Worm (Caenorhabditis elegans) whole organism, L4 larva: ENCODE results near the gene pqn-73.
A peak's percentile ranks its signal among the peaks of the same experiment; 100 is the strongest.

Experiments used
- F10B5.3 ChIP-seq: sonication (generic microtip); optimal IDR thresholded peaks from 2 replicates; lab custom pipeline; 2016; ENCODE audit warnings: mild to moderate bottlenecking, missing genetic modification characterization, missing compliant biosample characterization
- F26F4.8 ChIP-seq: fragments of 200-800 bp; sonication (Bioruptor generic); conservative IDR thresholded peaks from 2 replicates; pipeline ENCODE4 v1.3.6; 2022; ENCODE audit warnings: missing genetic modification characterization, missing compliant biosample characterization
- F37D6.2 ChIP-seq: sonication (generic microtip); optimal IDR thresholded peaks from 2 replicates; lab custom pipeline; 2016; ENCODE audit warnings: mild to moderate bottlenecking, missing genetic modification characterization, missing compliant biosample characterization
- T26A8.4 ChIP-seq: fragments of 200-800 bp; sonication (Bioruptor generic); IDR thresholded peaks from 2 replicates; pipeline ENCODE4 v1.3.6; 2022; ENCODE audit warnings: missing genetic modification characterization, missing compliant biosample characterization
- Y75B8A.6 ChIP-seq: fragments of 200-800 bp; sonication (Bioruptor generic); IDR thresholded peaks from 2 replicates; pipeline ENCODE4 v1.3.6; 2022; ENCODE audit warnings: missing genetic modification reagents, missing genetic modification characterization, missing compliant biosample characterization
- ZK546.5 ChIP-seq, 2 experiments: sonication (generic microtip); optimal IDR thresholded peaks; 2 replicates each; lab custom pipeline; 2017; ENCODE audit warnings: missing biosample characterization in 2 of 2, missing genetic modification characterization in 2 of 2
- aha-1 ChIP-seq: fragments of 150-350 bp; peaks from one replicate; lab custom pipeline; 2014; ENCODE audit warnings: missing biosample characterization, missing genetic modification characterization
- aly-2 ChIP-seq: sonication (generic microtip); optimal IDR thresholded peaks from 2 replicates; lab custom pipeline; 2018; ENCODE audit warnings: missing biosample characterization, missing genetic modification characterization
- arid-1 ChIP-seq: fragments of 200-800 bp; sonication (Bioruptor generic); conservative IDR thresholded peaks from 2 replicates; pipeline ENCODE4 v1.3.6; 2022; ENCODE audit warnings: missing genetic modification reagents, missing genetic modification characterization, missing compliant biosample characterization
- attf-4 ChIP-seq: sonication (generic microtip); optimal IDR thresholded peaks from 3 replicates; lab custom pipeline; 2017; ENCODE audit warnings: missing biosample characterization, missing genetic modification characterization
- ceh-44 ChIP-seq: fragments of 200-800 bp; sonication (Bioruptor generic); IDR thresholded peaks from 2 replicates; pipeline ENCODE4 v1.3.6; 2022; ENCODE audit warnings: missing genetic modification reagents, missing genetic modification characterization, missing compliant biosample characterization
- ctbp-1 ChIP-seq: fragments of 200-800 bp; sonication (Bioruptor generic); IDR thresholded peaks from 2 replicates; pipeline ENCODE4 v1.3.6; 2022; ENCODE audit warnings: missing genetic modification reagents, missing genetic modification characterization, missing compliant biosample characterization
- daf-19 ChIP-seq: fragments of 200-800 bp; sonication (Bioruptor generic); conservative IDR thresholded peaks from 2 replicates; pipeline ENCODE4 v1.3.6; 2022; ENCODE audit warnings: missing genetic modification characterization, missing compliant biosample characterization
- dmd-6 ChIP-seq: fragments of 200-800 bp; sonication (Bioruptor generic); IDR thresholded peaks from 2 replicates; pipeline ENCODE4 v1.3.6; 2022; ENCODE audit warnings: missing genetic modification reagents, missing genetic modification characterization, missing compliant biosample characterization
- dpl-1 ChIP-seq: fragments of 150-350 bp; optimal IDR thresholded peaks from 2 replicates; lab custom pipeline; 2014; ENCODE audit warnings: missing biosample characterization, missing genetic modification reagents, missing genetic modification characterization
- dve-1 ChIP-seq: sonication (generic microtip); optimal IDR thresholded peaks from 2 replicates; lab custom pipeline; 2017; ENCODE audit warnings: antibody characterized with exemption, mild to moderate bottlenecking, missing genetic modification characterization, missing compliant biosample characterization; ENCODE audit not compliant: insufficient read depth
- egl-43 ChIP-seq: fragments of 200-800 bp; sonication (Bioruptor generic); IDR thresholded peaks from 2 replicates; pipeline ENCODE4 v1.3.6; 2022; ENCODE audit warnings: missing genetic modification reagents, missing genetic modification characterization, missing compliant biosample characterization
- fos-1 ChIP-seq: fragments of 150-350 bp; optimal IDR thresholded peaks from 2 replicates; lab custom pipeline; 2014; ENCODE audit warnings: missing biosample characterization, missing genetic modification characterization
- gei-8 ChIP-seq: fragments of 200-800 bp; sonication (Bioruptor generic); optimal IDR thresholded peaks from 2 replicates; lab custom pipeline; 2018; ENCODE audit warnings: mild to moderate bottlenecking, missing genetic modification characterization, missing compliant biosample characterization
- hlh-30 ChIP-seq: sonication (generic microtip); optimal IDR thresholded peaks from 2 replicates; lab custom pipeline; 2017; ENCODE audit warnings: antibody characterized with exemption, mild to moderate bottlenecking, missing genetic modification characterization, missing compliant biosample characterization; ENCODE audit not compliant: insufficient read depth
- jun-1 ChIP-seq: fragments of 150-350 bp; optimal IDR thresholded peaks from 2 replicates; lab custom pipeline; 2014; ENCODE audit warnings: missing biosample characterization, missing genetic modification reagents, missing genetic modification characterization
- lin-1 ChIP-seq: fragments of 200-800 bp; sonication (Bioruptor generic); IDR thresholded peaks from 2 replicates; pipeline ENCODE4 v1.3.6; 2022; ENCODE audit warnings: missing genetic modification reagents, missing genetic modification characterization, missing compliant biosample characterization
- lin-13 ChIP-seq: fragments of 150-350 bp; optimal IDR thresholded peaks from 2 replicates; lab custom pipeline; 2014; ENCODE audit warnings: missing biosample characterization, missing genetic modification reagents, missing genetic modification characterization
- lin-39 ChIP-seq: fragments of 150-350 bp; optimal IDR thresholded peaks from 2 replicates; lab custom pipeline; 2014; ENCODE audit warnings: missing biosample characterization, missing genetic modification reagents, missing genetic modification characterization
- lsy-2 ChIP-seq, 2 experiments: fragments of 150-350 bp in 1 of 2; sonication (generic microtip) in 1 of 2; optimal IDR thresholded peaks; 2 replicates each; lab custom pipeline; 2014 to 2017; ENCODE audit warnings: missing biosample characterization in 2 of 2, missing genetic modification characterization in 2 of 2
- madf-5 ChIP-seq, 2 experiments: fragments of 200-800 bp; sonication (Bioruptor generic); IDR thresholded peaks; 2 replicates each; pipeline ENCODE4 v1.3.6; 2022; ENCODE audit warnings: missing compliant biosample characterization in 2 of 2, missing genetic modification characterization in 2 of 2
- mep-1 ChIP-seq: fragments of 150-350 bp; sonication (generic microtip); optimal IDR thresholded peaks from 3 replicates; lab custom pipeline; 2014; ENCODE audit warnings: missing biosample characterization, missing genetic modification characterization
- nhr-10 ChIP-seq: fragments of 150-350 bp; optimal IDR thresholded peaks from 2 replicates; lab custom pipeline; 2014; ENCODE audit warnings: missing biosample characterization, missing genetic modification characterization
- nhr-102 ChIP-seq: sonication (generic microtip); optimal IDR thresholded peaks from 2 replicates; lab custom pipeline; 2016; ENCODE audit warnings: mild to moderate bottlenecking, missing genetic modification characterization, moderate library complexity, missing compliant biosample characterization
- nhr-11 ChIP-seq: fragments of 150-350 bp; optimal IDR thresholded peaks from 2 replicates; lab custom pipeline; 2014; ENCODE audit warnings: missing biosample characterization, missing genetic modification characterization
- nhr-237 ChIP-seq: sonication (generic microtip); optimal IDR thresholded peaks from 2 replicates; lab custom pipeline; 2017; ENCODE audit warnings: missing biosample characterization, missing genetic modification characterization
- nhr-28 ChIP-seq: fragments of 150-350 bp; optimal IDR thresholded peaks from 2 replicates; lab custom pipeline; 2014; ENCODE audit warnings: missing biosample characterization, missing genetic modification characterization
- nhr-41 ChIP-seq: fragments of 200-800 bp; sonication (Bioruptor generic); IDR thresholded peaks from 2 replicates; pipeline ENCODE4 v1.3.6; 2022; ENCODE audit warnings: missing genetic modification reagents, missing genetic modification characterization, missing compliant biosample characterization
- nhr-42 ChIP-seq: fragments of 200-800 bp; sonication (Bioruptor generic); IDR thresholded peaks from 2 replicates; pipeline ENCODE4 v1.3.6; 2022; ENCODE audit warnings: missing genetic modification characterization, missing compliant biosample characterization
- nhr-6 ChIP-seq: fragments of 150-350 bp; optimal IDR thresholded peaks from 2 replicates; lab custom pipeline; 2014; ENCODE audit warnings: missing biosample characterization, missing genetic modification characterization
- nhr-76 ChIP-seq: fragments of 150-350 bp; optimal IDR thresholded peaks from 2 replicates; lab custom pipeline; 2014; ENCODE audit warnings: missing biosample characterization, missing genetic modification characterization
- nhr-77 ChIP-seq: fragments of 150-350 bp; optimal IDR thresholded peaks from 2 replicates; lab custom pipeline; 2014; ENCODE audit warnings: missing biosample characterization, missing genetic modification characterization
- pha-4 ChIP-seq, 2 experiments: fragments of 150-350 bp in 1 of 2; fragments of 200-800 bp in 1 of 2; sonication (Bioruptor generic) in 1 of 2; IDR thresholded peaks in 1 of 2; optimal IDR thresholded peaks in 1 of 2; 2 replicates each; pipeline versions ENCODE4 v1.3.6 to Lab custom; 2014 to 2022; ENCODE audit warnings: missing genetic modification characterization in 2 of 2, missing genetic modification reagents in 2 of 2, missing biosample characterization in 1 of 2, missing compliant biosample characterization in 1 of 2
- set-16 ChIP-seq: fragments of 200-800 bp; sonication (Bioruptor generic); IDR thresholded peaks from 2 replicates; pipeline ENCODE4 v1.3.6; 2022; ENCODE audit warnings: missing genetic modification reagents, missing genetic modification characterization, missing compliant biosample characterization
- snpc-1.2 ChIP-seq: fragments of 200-800 bp; sonication (Bioruptor generic); IDR thresholded peaks from 2 replicates; pipeline ENCODE4 v1.3.6; 2022; ENCODE audit warnings: missing genetic modification reagents, missing genetic modification characterization, missing compliant biosample characterization
- spr-1 ChIP-seq: sonication (generic microtip); optimal IDR thresholded peaks from 2 replicates; lab custom pipeline; 2016; ENCODE audit warnings: mild to moderate bottlenecking, missing genetic modification characterization, missing compliant biosample characterization
- spr-3 ChIP-seq: fragments of 200-800 bp; sonication (Bioruptor generic); optimal IDR thresholded peaks from 2 replicates; lab custom pipeline; 2018; ENCODE audit warnings: mild to moderate bottlenecking, missing genetic modification characterization, missing compliant biosample characterization
- tra-1 ChIP-seq: fragments of 200-800 bp; sonication (Bioruptor generic); IDR thresholded peaks from 2 replicates; pipeline ENCODE4 v1.3.6; 2022; ENCODE audit warnings: missing genetic modification reagents, missing genetic modification characterization, missing compliant biosample characterization
- unc-39 ChIP-seq: sonication (generic microtip); optimal IDR thresholded peaks from 2 replicates; lab custom pipeline; 2017; ENCODE audit warnings: missing biosample characterization, missing genetic modification characterization
- unc-62 ChIP-seq, 3 experiments: fragments of 150-350 bp in 1 of 3; sonication (generic microtip); optimal IDR thresholded peaks in 2 of 3; peaks in 1 of 3; 1 replicate in 1 of 3; 2 replicates in 2 of 3; lab custom pipeline; 2014 to 2017; ENCODE audit warnings: missing biosample characterization in 3 of 3, missing genetic modification characterization in 3 of 3, missing genetic modification reagents in 3 of 3, missing genotype in 1 of 3
- zfp-2 ChIP-seq: sonication (generic microtip); optimal IDR thresholded peaks from 2 replicates; lab custom pipeline; 2016; ENCODE audit warnings: mild to moderate bottlenecking, missing genetic modification characterization, missing compliant biosample characterization
- zip-11 ChIP-seq: fragments of 200-800 bp; sonication (Bioruptor generic); IDR thresholded peaks from 2 replicates; pipeline ENCODE4 v1.3.6; 2022; ENCODE audit warnings: missing genetic modification characterization, missing compliant biosample characterization
- zip-2 ChIP-seq: fragments of 150-350 bp; optimal IDR thresholded peaks from 2 replicates; lab custom pipeline; 2014; ENCODE audit warnings: missing biosample characterization, missing genetic modification characterization
- ztf-7 ChIP-seq: fragments of 150-350 bp; optimal IDR thresholded peaks from 2 replicates; lab custom pipeline; 2014; ENCODE audit warnings: missing biosample characterization, missing genetic modification characterization

pqn-73 gene

DNA sequence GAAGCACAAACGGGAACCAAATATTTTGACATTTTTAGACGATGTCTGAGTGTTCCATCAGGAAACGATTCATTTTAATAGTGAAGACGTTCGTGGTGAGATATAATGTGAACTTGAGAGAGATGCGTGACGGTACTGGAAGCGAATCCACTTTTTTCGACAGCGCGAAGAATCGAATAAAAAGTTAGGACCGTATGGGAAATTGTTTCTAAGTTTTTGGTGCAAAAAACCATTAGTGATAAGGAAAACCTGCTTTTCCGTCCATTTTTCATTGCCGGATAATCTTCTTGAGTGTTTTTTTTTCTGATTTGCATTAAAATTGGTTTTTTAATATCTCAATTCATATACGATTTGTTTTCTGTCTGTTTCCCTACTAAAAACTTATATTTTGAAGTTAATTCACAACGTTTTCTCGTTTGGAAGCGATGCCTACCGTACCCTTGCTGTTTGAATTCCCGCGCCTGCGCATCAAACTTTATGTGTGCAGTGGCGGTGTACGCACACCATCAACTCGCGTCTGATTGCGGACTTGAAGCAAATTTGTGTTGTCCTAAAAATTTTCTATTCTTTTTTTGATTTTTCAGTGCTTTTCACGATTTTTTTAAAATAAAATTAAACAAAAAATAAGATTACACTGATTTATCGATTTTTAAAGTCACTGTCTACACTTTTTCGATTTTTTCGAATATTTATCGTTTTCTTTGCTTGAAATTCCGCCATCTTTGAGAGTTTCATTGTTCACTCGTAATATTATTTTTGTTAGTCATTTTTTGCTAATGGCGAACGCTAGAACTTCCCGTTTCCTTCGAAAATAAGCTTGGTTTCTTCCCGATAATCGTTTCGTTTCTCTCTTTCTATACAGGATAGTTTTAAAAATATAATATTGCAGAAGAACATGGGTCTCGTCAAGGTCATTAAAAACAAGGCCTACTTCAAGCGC lies 28.8 kb downstream of the pqn-73 start, which contains the start of the genes col-38 and rpl-5:
TSS of gene col-38 (minus strand) at position 51 of the 940 bp plus-strand sequence.
TSS of gene rpl-5 (plus strand) at position 890 of the 940 bp plus-strand sequence.
- no peak for TF ChIP-seq nhr-41 (GFP tag; lab: Robert Waterston, UW)
- TF ChIP-seq nhr-10: no peak
- no peak for TF ChIP-seq Y75B8A.6 (GFP tag; lab: Robert Waterston, UW)
- TF ChIP-seq aha-1 (tag; lab: Kevin White, UChicago): peak; percentile 97
- no peak for TF ChIP-seq tra-1 (GFP tag; lab: Robert Waterston, UW)
- peak; percentile 87 for TF ChIP-seq nhr-11 (tag; lab: Kevin White, UChicago)
- no peak for TF ChIP-seq lin-1 (GFP tag; lab: Robert Waterston, UW)
- peak; percentile 96 for TF ChIP-seq dpl-1 (GFP tag; lab: Kevin White, UChicago)
- no peak for TF ChIP-seq fos-1 (tag; lab: Kevin White, UChicago)
- TF ChIP-seq unc-62 (GFP tag; optimal IDR thresholded peaks at IDR 0.05 in 1 of 2; lab: Kevin White, UChicago): peak in 1 of 2 experiments; percentile 96
- TF ChIP-seq unc-62 (tag; optimal IDR thresholded peaks at IDR 0.05; lab: Kevin White, UChicago): no peak
- TF ChIP-seq nhr-102 (tag; lab: Kevin White, UChicago): peak; percentile 66
- TF ChIP-seq gei-8 (GFP tag; lab: Kevin White, UChicago): no peak
- TF ChIP-seq spr-3 (GFP tag; lab: Kevin White, UChicago): no peak
- TF ChIP-seq lin-39 (tag; lab: Kevin White, UChicago): no peak
- TF ChIP-seq arid-1 (GFP tag; lab: Robert Waterston, UW): peak; percentile 60; the same call in 1 of the 2 replicates
- no peak for TF ChIP-seq attf-4 (tag; lab: Kevin White, UChicago)
- peak; percentile 72 for TF ChIP-seq lin-13 (GFP tag; lab: Kevin White, UChicago)
- peak; percentile 23; the same call in 1 of the 2 replicates for TF ChIP-seq nhr-42 (GFP tag; lab: Robert Waterston, UW)
- no peak for TF ChIP-seq nhr-76 (tag; lab: Kevin White, UChicago)
- TF ChIP-seq nhr-28 (tag; lab: Kevin White, UChicago): peak; percentile 85
- 0 out of 2 replicates have a peak, but pooled peaks have one; percentile 51 for TF ChIP-seq daf-19 (GFP tag; lab: Robert Waterston, UW)
- TF ChIP-seq dve-1 (tag; lab: Kevin White, UChicago): peak; percentile 90
- no peak for TF ChIP-seq ctbp-1 (GFP tag; lab: Robert Waterston, UW)
- TF ChIP-seq zfp-2 (tag; lab: Kevin White, UChicago): peak; percentile 87
- peak; percentile 88 for TF ChIP-seq nhr-6 (tag; lab: Kevin White, UChicago)
- TF ChIP-seq ZK546.5 (tag; optimal IDR thresholded peaks at IDR 0.05; lab: Kevin White, UChicago): peak; percentile 26 to 93
- no peak for TF ChIP-seq egl-43 (GFP tag; lab: Robert Waterston, UW)
- peak; percentile 47 for TF ChIP-seq spr-1
- no peak for TF ChIP-seq unc-39 (tag; lab: Kevin White, UChicago)
- TF ChIP-seq set-16: no peak
- TF ChIP-seq nhr-77 (tag; lab: Kevin White, UChicago): peak; percentile 93
- TF ChIP-seq F26F4.8 (GFP tag; lab: Robert Waterston, UW): no peak
- TF ChIP-seq zip-11: no peak
- TF ChIP-seq snpc-1.2 (GFP tag; lab: Robert Waterston, UW): 0 out of 2 replicates have a peak, but pooled peaks have one; percentile 15
- TF ChIP-seq mep-1 (tag; lab: Kevin White, UChicago): peak; percentile 92
- TF ChIP-seq zip-2: peak; percentile 7
- peak; percentile 49; the same call in 1 of the 2 replicates for TF ChIP-seq ceh-44 (GFP tag; lab: Robert Waterston, UW)
- TF ChIP-seq dmd-6 (GFP tag; lab: Robert Waterston, UW): peak; percentile 60
- peak; percentile 49 for TF ChIP-seq F37D6.2 (tag; lab: Kevin White, UChicago)
- TF ChIP-seq jun-1 (tag; lab: Kevin White, UChicago): peak; percentile 0
- peak; percentile 89 to 98 for TF ChIP-seq lsy-2 (tag; optimal IDR thresholded peaks at IDR 0.05; lab: Kevin White, UChicago)
- no peak for TF ChIP-seq pha-4 (GFP tag; IDR thresholded peaks at IDR 0.05; lab: Robert Waterston, UW)
- peak; percentile 84 for TF ChIP-seq pha-4 (tag; optimal IDR thresholded peaks at IDR 0.05; lab: Kevin White, UChicago)
- TF ChIP-seq hlh-30: peak; percentile 89
- TF ChIP-seq madf-5 (GFP tag; IDR thresholded peaks at IDR 0.05; lab: Robert Waterston, UW): no peak
- TF ChIP-seq T26A8.4 (GFP tag; lab: Robert Waterston, UW): peak; percentile 69
- no peak for TF ChIP-seq aly-2 (tag; lab: Kevin White, UChicago)
- TF ChIP-seq ztf-7 (tag; lab: Kevin White, UChicago): no peak
- no peak for TF ChIP-seq nhr-237 (tag; lab: Kevin White, UChicago)
- no peak for TF ChIP-seq F10B5.3 (tag; lab: Kevin White, UChicago)
